Worm (Caenorhabditis elegans): Measurements from ENCODE around the gene tsg-101.

Gene tsg-101

DNA sequence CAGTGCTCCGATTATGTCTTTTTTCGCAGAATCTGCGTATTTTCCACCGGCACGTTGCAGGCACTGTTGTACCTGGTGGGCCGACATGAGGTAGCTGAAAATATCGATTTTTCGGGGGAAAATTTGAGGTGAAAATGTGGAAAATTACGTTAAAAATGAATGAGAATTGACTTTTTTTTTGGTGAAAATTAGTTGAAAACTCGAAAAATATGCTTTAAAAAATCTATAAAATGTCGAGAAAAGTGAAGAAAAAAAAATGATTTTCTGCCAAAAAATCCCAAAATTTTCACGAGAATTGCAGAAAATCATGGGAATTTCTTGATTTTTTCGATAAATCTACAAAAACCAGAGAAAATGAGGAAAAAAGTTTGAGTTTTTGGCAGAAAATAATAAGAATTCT is at the start of gene tsg-101:
tsg-101 (minus strand) TSS at position 101 of the 400 bp plus-strand sequence.
- TF ChIP-seq tab-1 (GFP tag; IDR thresholded peaks at IDR 0.05), result no peak
- no peak for TF ChIP-seq cog-1 (tag; optimal IDR thresholded peaks at IDR 0.05)
- no peak for TF ChIP-seq flt-1 (GFP tag; IDR thresholded peaks at IDR 0.05)
- TF ChIP-seq T22C8.4 (GFP tag; IDR thresholded peaks at IDR 0.05), result no peak
- TF ChIP-seq ztf-29 (GFP tag; IDR thresholded peaks at IDR 0.05), result no peak
- no peak for TF ChIP-seq ref-1 (GFP tag; conservative IDR thresholded peaks at IDR 0.05)
- TF ChIP-seq med-1 (GFP tag; optimal IDR thresholded peaks at IDR 0.05; ENCODE audit: insufficient read depth), result no peak
- TF ChIP-seq ztf-23 (GFP tag; IDR thresholded peaks at IDR 0.05), result no peak
- TF ChIP-seq klf-2 (GFP tag; conservative IDR thresholded peaks at IDR 0.05), result no peak

DNA sequence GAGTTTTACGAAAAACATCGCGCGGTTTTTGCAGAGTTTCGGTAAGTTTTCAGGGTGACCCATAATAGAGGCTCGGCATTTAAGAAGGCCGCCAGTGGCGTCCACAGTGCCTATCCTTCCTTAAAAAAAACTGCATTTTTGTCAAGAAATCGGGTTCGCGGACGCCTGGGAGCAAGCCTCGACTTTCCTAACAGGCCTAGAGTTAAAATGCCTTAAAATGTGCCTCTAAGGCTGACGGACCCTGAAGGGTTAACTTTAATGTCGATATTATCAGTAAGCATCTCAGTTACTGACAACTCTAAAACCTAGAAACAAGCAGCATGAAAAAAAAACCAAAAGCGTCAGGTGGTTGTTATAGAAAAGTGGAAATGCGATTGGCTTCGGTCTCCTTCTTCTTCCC is 44.8 kb upstream of the tsg-101 start:
- no peak for TF ChIP-seq flt-1 (GFP tag; IDR thresholded peaks at IDR 0.05)
- TF ChIP-seq cog-1 (tag; optimal IDR thresholded peaks at IDR 0.05), result no peak
- TF ChIP-seq ref-1 (GFP tag; conservative IDR thresholded peaks at IDR 0.05), result no peak
- no peak for TF ChIP-seq klf-2 (GFP tag; conservative IDR thresholded peaks at IDR 0.05)
- TF ChIP-seq tab-1 (GFP tag; IDR thresholded peaks at IDR 0.05), result no peak
- no peak for TF ChIP-seq T22C8.4 (GFP tag; IDR thresholded peaks at IDR 0.05)
- no peak for TF ChIP-seq med-1 (GFP tag; optimal IDR thresholded peaks at IDR 0.05; ENCODE audit: insufficient read depth)
- TF ChIP-seq ztf-23 (GFP tag; IDR thresholded peaks at IDR 0.05), result no peak
- no peak for TF ChIP-seq ztf-29 (GFP tag; IDR thresholded peaks at IDR 0.05)

DNA sequence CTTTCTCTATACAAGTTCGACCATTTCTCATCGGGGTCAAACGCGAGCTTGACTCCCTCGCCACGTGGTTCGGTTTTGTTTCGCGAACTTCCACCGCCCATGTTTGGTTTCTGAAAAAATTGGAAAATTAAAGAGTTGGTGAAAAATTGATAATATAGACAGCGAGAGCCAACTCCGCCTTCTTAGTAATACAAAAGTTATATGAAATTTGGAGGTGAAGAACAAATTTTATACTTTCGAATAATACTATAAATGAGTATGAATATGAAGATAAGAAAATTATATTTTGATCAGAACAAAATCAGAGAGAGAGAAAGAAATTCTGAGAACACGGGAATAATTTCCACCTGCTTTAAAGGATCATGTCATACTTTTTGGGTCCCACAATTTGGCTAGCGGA is 43.0 kb upstream of the tsg-101 start, which contains the start of gene osm-9:
osm-9 (minus strand) TSS at position 101 of the 400 bp plus-strand sequence.
- TF ChIP-seq ztf-29 (GFP tag; IDR thresholded peaks at IDR 0.05), result no peak
- no peak for TF ChIP-seq ref-1 (GFP tag; conservative IDR thresholded peaks at IDR 0.05)
- TF ChIP-seq cog-1 (tag; optimal IDR thresholded peaks at IDR 0.05), result no peak
- no peak for TF ChIP-seq tab-1 (GFP tag; IDR thresholded peaks at IDR 0.05)
- no peak for TF ChIP-seq T22C8.4 (GFP tag; IDR thresholded peaks at IDR 0.05)
- no peak for TF ChIP-seq flt-1 (GFP tag; IDR thresholded peaks at IDR 0.05)
- no peak for TF ChIP-seq klf-2 (GFP tag; conservative IDR thresholded peaks at IDR 0.05)
- TF ChIP-seq med-1 (GFP tag; optimal IDR thresholded peaks at IDR 0.05; ENCODE audit: insufficient read depth), result no peak

DNA sequence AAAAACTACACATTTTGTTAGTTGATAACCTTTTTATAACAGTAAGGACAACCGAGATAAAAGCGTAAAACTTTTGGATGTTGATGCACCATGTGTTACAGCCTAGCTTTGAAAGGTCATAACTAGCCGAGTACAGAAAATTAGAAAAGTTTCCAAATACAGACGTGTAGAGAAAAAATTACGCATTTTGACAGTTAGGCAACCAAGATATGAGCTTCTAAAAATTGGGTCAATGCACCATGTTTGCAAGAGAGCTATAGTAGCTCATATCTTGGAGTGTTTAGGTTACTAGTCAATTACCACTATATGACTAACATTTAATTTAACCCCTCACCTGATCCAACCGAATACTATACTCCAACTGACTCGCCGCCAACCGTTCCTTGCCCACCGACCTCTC is 38.6 kb upstream of the tsg-101 start:
- no peak for TF ChIP-seq ztf-23 (GFP tag; IDR thresholded peaks at IDR 0.05)

DNA sequence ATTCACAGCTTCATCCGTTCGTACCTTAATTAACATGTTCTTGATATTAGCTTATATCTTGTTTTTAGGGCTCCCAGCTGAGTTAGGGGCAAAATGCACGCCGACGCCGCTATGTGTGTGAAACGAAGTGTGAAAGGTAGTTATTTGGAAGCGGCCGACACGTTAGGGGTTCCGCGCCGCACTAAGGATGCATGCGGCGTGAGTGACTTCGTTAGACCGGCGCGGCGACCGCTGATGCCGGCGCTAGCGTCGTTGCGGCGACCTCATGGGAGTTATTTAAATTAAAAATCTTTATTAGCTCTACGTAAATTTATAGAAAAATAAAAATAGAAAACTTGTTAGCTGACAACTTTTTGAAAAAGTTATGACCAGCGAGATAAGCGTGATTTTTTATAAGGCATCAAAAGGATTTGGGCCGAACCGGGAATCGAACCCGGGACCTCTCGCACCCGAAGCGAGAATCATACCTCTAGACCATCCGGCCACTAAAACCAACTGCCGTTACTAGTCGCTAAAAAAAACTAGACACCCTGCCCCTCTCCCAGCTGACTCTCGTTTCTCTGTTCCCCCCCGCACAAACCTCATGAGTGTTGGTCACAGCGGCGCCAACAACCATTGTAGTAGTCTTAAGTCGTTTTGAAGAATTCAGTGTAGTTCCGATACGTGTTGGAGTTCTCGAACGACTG is 37.6 kb upstream of the tsg-101 start:
- TF ChIP-seq flt-1 (GFP tag; IDR thresholded peaks at IDR 0.05), result peak; percentile 91
- TF ChIP-seq tab-1 (GFP tag; IDR thresholded peaks at IDR 0.05), result peak; percentile 85
- peak; percentile 65; the same call in 1 of the 2 replicates for TF ChIP-seq ztf-29 (GFP tag; IDR thresholded peaks at IDR 0.05)
- TF ChIP-seq klf-2 (GFP tag; conservative IDR thresholded peaks at IDR 0.05), result 0 out of 2 replicates have a peak, but pooled peaks have one; percentile 26
- TF ChIP-seq med-1 (GFP tag; optimal IDR thresholded peaks at IDR 0.05; ENCODE audit: insufficient read depth), result no peak
- peak; percentile 61; the same call in 1 of the 2 replicates for TF ChIP-seq ztf-23 (GFP tag; IDR thresholded peaks at IDR 0.05)
- peak; percentile 26 for TF ChIP-seq cog-1 (tag; optimal IDR thresholded peaks at IDR 0.05)
- peak; percentile 27; the same call in 1 of the 2 replicates for TF ChIP-seq T22C8.4 (GFP tag; IDR thresholded peaks at IDR 0.05)
- TF ChIP-seq ref-1 (GFP tag; conservative IDR thresholded peaks at IDR 0.05), result peak; percentile 65; the same call in 1 of the 2 replicates

DNA sequence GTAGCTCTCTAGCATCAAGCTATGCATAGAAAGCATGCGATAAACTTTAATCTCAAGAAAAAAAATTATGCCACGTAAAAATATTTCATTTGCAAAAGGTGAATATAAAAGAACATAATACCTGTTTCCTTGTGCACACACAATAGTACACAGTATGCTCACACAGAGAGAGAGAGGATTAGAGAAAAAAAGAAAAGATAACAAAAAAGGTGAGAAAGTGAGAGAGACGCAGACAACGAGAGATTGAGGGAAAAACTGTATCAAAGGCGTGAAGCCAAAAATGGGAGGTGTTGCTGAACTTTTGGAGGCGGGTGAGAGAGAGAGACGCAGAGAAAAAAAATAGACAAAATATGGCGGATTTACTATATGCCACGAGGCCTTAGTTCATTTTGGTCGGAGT is 33.9 kb upstream of the tsg-101 start:
- no peak for TF ChIP-seq T22C8.4 (GFP tag; IDR thresholded peaks at IDR 0.05)
- TF ChIP-seq flt-1 (GFP tag; IDR thresholded peaks at IDR 0.05), result no peak
- TF ChIP-seq tab-1 (GFP tag; IDR thresholded peaks at IDR 0.05), result no peak
- TF ChIP-seq ref-1 (GFP tag; conservative IDR thresholded peaks at IDR 0.05), result no peak
- no peak for TF ChIP-seq med-1 (GFP tag; optimal IDR thresholded peaks at IDR 0.05; ENCODE audit: insufficient read depth)
- TF ChIP-seq ztf-23 (GFP tag; IDR thresholded peaks at IDR 0.05), result no peak
- TF ChIP-seq ztf-29 (GFP tag; IDR thresholded peaks at IDR 0.05), result no peak

DNA sequence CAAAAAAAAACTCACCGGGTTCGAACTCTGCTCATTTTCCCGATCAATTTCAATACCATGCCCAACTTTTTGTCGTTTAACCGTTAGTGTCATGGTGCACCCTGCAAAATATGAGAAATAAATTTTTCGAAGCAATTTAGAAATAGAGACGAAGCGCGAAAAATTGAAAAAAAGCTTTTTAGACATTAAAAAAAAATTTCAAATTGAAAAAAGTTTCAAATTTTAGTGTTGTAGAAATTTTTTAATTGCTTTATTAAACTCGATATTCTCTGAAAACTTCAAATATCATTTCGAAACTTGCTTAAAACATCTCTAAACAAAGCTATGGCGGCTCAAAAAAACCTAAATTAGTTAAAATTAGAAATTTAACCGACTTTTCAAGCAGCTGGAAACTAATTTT is 33.1 kb upstream of the tsg-101 start, which contains the start of gene nstp-6:
nstp-6 (minus strand) TSS at position 101 of the 400 bp plus-strand sequence.
- TF ChIP-seq flt-1 (GFP tag; IDR thresholded peaks at IDR 0.05), result no peak
- TF ChIP-seq tab-1 (GFP tag; IDR thresholded peaks at IDR 0.05), result no peak
- no peak for TF ChIP-seq T22C8.4 (GFP tag; IDR thresholded peaks at IDR 0.05)
- TF ChIP-seq ztf-29 (GFP tag; IDR thresholded peaks at IDR 0.05), result no peak
- TF ChIP-seq klf-2 (GFP tag; conservative IDR thresholded peaks at IDR 0.05), result no peak
- no peak for TF ChIP-seq cog-1 (tag; optimal IDR thresholded peaks at IDR 0.05)
- TF ChIP-seq ztf-23 (GFP tag; IDR thresholded peaks at IDR 0.05), result no peak
- TF ChIP-seq ref-1 (GFP tag; conservative IDR thresholded peaks at IDR 0.05), result no peak
- no peak for TF ChIP-seq med-1 (GFP tag; optimal IDR thresholded peaks at IDR 0.05; ENCODE audit: insufficient read depth)

DNA sequence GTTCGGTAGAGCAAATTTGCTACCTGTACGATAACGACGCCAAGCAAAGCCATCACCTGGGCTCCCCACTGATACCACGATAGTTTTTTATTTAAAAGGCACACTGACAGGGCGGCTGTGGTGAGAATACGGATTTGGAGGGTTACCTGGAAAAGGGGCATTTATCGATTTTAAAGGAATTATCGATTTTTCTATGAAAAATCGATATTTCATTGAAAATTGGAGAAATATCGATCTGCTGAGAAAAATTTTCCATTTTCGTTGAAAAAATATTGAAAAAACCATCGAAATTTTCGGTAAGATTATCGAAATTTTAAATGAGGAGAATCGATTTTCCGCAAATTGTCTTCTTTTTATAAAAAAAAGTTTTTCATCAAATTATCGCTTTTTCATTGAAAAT is 30.7 kb upstream of the tsg-101 start:
- no peak for TF ChIP-seq cog-1 (tag; optimal IDR thresholded peaks at IDR 0.05)
- 0 out of 2 replicates have a peak, but pooled peaks have one; percentile 58 for TF ChIP-seq T22C8.4 (GFP tag; IDR thresholded peaks at IDR 0.05)

DNA sequence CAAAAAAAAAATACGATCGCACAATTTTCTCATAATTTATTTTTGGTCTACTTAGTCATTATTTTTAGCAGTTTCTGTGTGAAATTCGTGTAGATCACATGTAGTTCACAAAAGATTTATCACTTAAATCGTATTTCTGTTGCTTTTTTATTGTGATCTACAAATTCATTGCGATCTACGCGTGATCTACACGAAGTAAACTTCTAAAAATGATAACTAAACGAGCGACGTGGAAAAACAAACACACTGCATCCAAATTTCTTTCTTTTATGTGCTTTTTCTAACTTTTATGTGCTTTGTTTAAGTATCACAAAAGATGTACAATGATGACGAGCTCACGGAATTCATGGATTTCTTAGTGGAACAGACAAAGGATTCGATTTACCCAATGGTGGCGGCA is 25.5 kb upstream of the tsg-101 start, which contains the start of gene B0212.3:
B0212.3 (plus strand) TSS at position 301 of the 400 bp plus-strand sequence.
- no peak for TF ChIP-seq ztf-29 (GFP tag; IDR thresholded peaks at IDR 0.05)
- TF ChIP-seq klf-2 (GFP tag; conservative IDR thresholded peaks at IDR 0.05), result no peak
- TF ChIP-seq med-1 (GFP tag; optimal IDR thresholded peaks at IDR 0.05; ENCODE audit: insufficient read depth), result no peak
- TF ChIP-seq ref-1 (GFP tag; conservative IDR thresholded peaks at IDR 0.05), result no peak
- no peak for TF ChIP-seq ztf-23 (GFP tag; IDR thresholded peaks at IDR 0.05)
- no peak for TF ChIP-seq tab-1 (GFP tag; IDR thresholded peaks at IDR 0.05)
- TF ChIP-seq cog-1 (tag; optimal IDR thresholded peaks at IDR 0.05), result no peak
- TF ChIP-seq flt-1 (GFP tag; IDR thresholded peaks at IDR 0.05), result no peak
- no peak for TF ChIP-seq T22C8.4 (GFP tag; IDR thresholded peaks at IDR 0.05)

DNA sequence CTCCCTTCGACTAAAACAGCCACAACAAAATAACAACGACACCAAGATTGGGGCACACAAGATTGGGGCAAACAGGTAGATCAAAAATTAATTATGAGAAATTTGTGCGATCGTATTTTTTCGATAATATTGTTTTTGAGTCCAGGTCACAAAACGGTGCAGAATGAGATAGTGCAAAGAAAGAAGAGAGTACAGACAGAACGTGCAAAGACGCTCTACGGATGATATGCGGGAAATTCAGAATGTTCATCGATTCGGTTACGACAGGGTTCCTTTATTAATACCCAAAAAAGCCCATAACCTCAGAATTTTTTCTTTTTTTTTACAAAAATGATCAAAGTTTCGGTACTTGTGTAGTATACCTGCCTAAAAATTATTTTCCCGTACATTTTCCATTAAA is 24.9 kb upstream of the tsg-101 start:
- TF ChIP-seq ztf-23 (GFP tag; IDR thresholded peaks at IDR 0.05) (no peak), klf-2 (GFP tag; conservative IDR thresholded peaks at IDR 0.05) (no peak), T22C8.4 (GFP tag; IDR thresholded peaks at IDR 0.05) (no peak), med-1 (GFP tag; optimal IDR thresholded peaks at IDR 0.05; ENCODE audit: insufficient read depth) (no peak), tab-1 (GFP tag; IDR thresholded peaks at IDR 0.05) (no peak), flt-1 (GFP tag; IDR thresholded peaks at IDR 0.05) (no peak), cog-1 (tag; optimal IDR thresholded peaks at IDR 0.05) (no peak)
